Fruit fly (Drosophila melanogaster): ENCODE results near the gene PGRP-LD.
A peak's percentile ranks its signal among the peaks of the same experiment; 100 is the strongest.

Gene PGRP-LD

DNA sequence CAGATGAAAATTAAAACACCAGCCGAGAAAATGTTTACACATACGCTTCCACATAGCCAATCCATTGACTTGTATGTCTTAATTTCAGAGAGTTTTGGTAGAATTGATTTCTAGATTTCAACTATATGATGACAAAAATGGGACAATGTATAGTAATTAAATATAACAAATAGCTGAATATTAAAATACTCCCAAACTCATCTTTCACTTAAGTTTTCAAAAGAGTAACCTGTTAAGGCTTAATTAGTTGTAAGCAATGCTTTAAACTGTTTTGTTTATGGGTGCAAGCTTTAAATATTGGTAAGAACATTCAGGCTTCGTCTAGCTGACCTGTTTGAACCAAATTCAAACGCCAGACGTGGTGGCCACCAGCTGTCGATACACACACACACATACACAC lies 48.8 kb downstream of the PGRP-LD start (continued):
- TF ChIP-seq lola (GFP tag; optimal IDR thresholded peaks at IDR 0.05) (peak in 1 of 3 experiments; percentile 31), CG16779 (GFP tag; IDR thresholded peaks at IDR 0.05) (no peak), CG5180 (GFP tag; optimal IDR thresholded peaks at IDR 0.05) (no peak), CG7271 (tag; optimal IDR thresholded peaks at IDR 0.05) (no peak), Usf (GFP tag; optimal IDR thresholded peaks at IDR 0.05) (no peak), gem (tag; optimal IDR thresholded peaks at IDR 0.05) (peak; percentile 70), chm (GFP tag; IDR thresholded peaks at IDR 0.05) (no peak), cas (GFP tag; IDR thresholded peaks at IDR 0.05) (no peak), Mrtf (GFP tag; IDR thresholded peaks at IDR 0.05) (no peak), GATAe (GFP tag; conservative IDR thresholded peaks at IDR 0.05) (no peak), CG12219 (GFP tag; optimal IDR thresholded peaks at IDR 0.05) (no peak), Mad (GFP tag; optimal IDR thresholded peaks at IDR 0.05) (no peak), nom (GFP tag; optimal IDR thresholded peaks at IDR 0.05) (no peak), PHDP (tag; optimal IDR thresholded peaks at IDR 0.05) (peak; percentile 31), CG11085 (GFP tag; IDR thresholded peaks at IDR 0.05) (no peak), caup (GFP tag; optimal IDR thresholded peaks at IDR 0.05; ENCODE audit: severe bottlenecking) (no peak), fru (optimal IDR thresholded peaks at IDR 0.05) (no peak), Hr39 (optimal IDR thresholded peaks at IDR 0.05) (no peak), CG2202 (tag; optimal IDR thresholded peaks at IDR 0.05) (no peak), CG2116 (GFP tag; optimal IDR thresholded peaks at IDR 0.05) (no peak), CG17359 (tag; optimal IDR thresholded peaks at IDR 0.05) (no peak), CG12769 (tag; optimal IDR thresholded peaks at IDR 0.05) (no peak), gsb-n (tag; optimal IDR thresholded peaks at IDR 0.05) (peak; percentile 2), corto (GFP tag; optimal IDR thresholded peaks at IDR 0.05) (no peak), h (optimal IDR thresholded peaks at IDR 0.05) (no peak), pzg (GFP tag; optimal IDR thresholded peaks at IDR 0.05) (no peak), CG4404 (GFP tag; IDR thresholded peaks at IDR 0.05) (no peak), wdn (GFP tag; IDR thresholded peaks at IDR 0.05) (no peak), CG1647 (GFP tag; optimal IDR thresholded peaks at IDR 0.05) (no peak), CG4854 (GFP tag; optimal IDR thresholded peaks at IDR 0.05) (no peak), CG34224 (GFP tag; IDR thresholded peaks at IDR 0.05; ENCODE audit: partially characterized antibody) (no peak), CG2199 (GFP tag; IDR thresholded peaks at IDR 0.05) (no peak), CG7963 (GFP tag; IDR thresholded peaks at IDR 0.05; ENCODE audit: partially characterized antibody) (no peak), Tbp (GFP tag; optimal IDR thresholded peaks at IDR 0.05) (no peak), CG6689 (GFP tag; IDR thresholded peaks at IDR 0.05) (no peak), H2.0 (GFP tag; IDR thresholded peaks at IDR 0.05) (no peak), lmd (GFP tag; IDR thresholded peaks at IDR 0.05) (peak; percentile 39; the same call in 1 of the 2 replicates), CG9797 (GFP tag; optimal IDR thresholded peaks at IDR 0.05) (no peak), Sox102F (GFP tag; optimal IDR thresholded peaks at IDR 0.05) (peak; percentile 57), CG4617 (GFP tag; optimal IDR thresholded peaks at IDR 0.05; ENCODE audit: borderline replicate concordance) (no peak), CG5953 (GFP tag; IDR thresholded peaks at IDR 0.05) (no peak), CG6791 (GFP tag; IDR thresholded peaks at IDR 0.05; ENCODE audit: partially characterized antibody) (no peak), sisA (GFP tag; IDR thresholded peaks at IDR 0.05) (no peak), CG11247 (GFP tag; IDR thresholded peaks at IDR 0.05) (no peak), Gug (GFP tag; IDR thresholded peaks at IDR 0.05) (0 out of 4 replicates have a peak, but pooled peaks have one; percentile 2), CG15696 (tag; optimal IDR thresholded peaks at IDR 0.05) (no peak), vfl (GFP tag; optimal IDR thresholded peaks at IDR 0.05) (no peak), CG2875 (GFP tag; optimal IDR thresholded peaks at IDR 0.05) (no peak), B-H2 (GFP tag; optimal IDR thresholded peaks at IDR 0.05) (no peak), CG17612 (GFP tag; IDR thresholded peaks at IDR 0.05) (no peak), salm (tag; optimal IDR thresholded peaks at IDR 0.05) (no peak), pros (GFP tag; optimal IDR thresholded peaks at IDR 0.05) (no peak)
